Worm (Caenorhabditis elegans): Measurements from ENCODE around the gene R08A2.9.

Gene R08A2.9

DNA sequence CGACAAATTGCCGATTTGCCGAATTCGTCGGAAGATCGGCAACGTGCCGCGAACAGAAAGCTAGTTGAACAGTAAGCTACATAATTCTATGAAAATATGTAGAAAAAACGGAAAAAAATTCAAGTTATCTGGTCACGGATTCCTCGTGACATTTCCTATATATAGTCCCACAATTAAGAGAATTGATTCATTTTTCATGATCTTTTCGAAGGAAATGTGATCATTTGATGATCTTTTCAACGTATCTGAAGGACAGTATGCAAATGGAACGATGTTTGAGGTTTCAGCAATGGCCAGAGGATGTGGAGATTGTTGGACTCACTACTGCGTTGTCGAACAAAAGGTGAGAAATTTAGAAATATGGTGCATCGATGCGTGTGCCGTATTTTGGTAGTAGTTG lies at the start of gene R08A2.9:
TSS of gene R08A2.9 (plus strand) at position 301 of the 400 bp plus-strand sequence.
- TF ChIP-seq hlh-15 (tag; optimal IDR thresholded peaks at IDR 0.05) (no peak), F13H6.1 (tag; optimal IDR thresholded peaks at IDR 0.05) (no peak), ceh-45 (GFP tag; IDR thresholded peaks at IDR 0.05) (no peak), ttx-3 (tag; optimal IDR thresholded peaks at IDR 0.05) (no peak), madf-2 (tag; optimal IDR thresholded peaks at IDR 0.05) (no peak), ref-2 (tag; optimal IDR thresholded peaks at IDR 0.05) (no peak), ets-4 (tag; optimal IDR thresholded peaks at IDR 0.05) (no peak)

DNA sequence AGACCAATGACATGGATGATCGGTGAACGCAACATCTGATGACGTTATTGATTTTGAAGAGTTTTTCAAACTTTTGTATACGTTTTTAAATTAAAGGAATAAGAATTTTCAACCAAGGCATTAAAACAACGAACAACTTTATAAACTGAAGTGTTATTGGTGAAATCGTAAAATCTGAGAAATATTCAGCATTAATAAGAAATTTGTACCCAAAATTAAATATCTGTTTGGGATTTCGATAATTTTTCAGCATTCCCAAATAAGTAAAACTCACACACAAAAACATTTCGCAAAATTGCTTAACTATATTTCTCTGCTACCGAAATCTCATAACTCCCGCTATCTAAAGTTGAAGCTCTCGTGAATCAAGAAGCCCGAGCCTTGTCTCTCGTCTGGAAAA lies 48.5 kb upstream of the R08A2.9 start:
- TF ChIP-seq rnt-1 (tag; optimal IDR thresholded peaks at IDR 0.05) (no peak), ets-4 (tag; optimal IDR thresholded peaks at IDR 0.05) (no peak), ztf-16 (tag; optimal IDR thresholded peaks at IDR 0.05) (no peak), dmd-4 (tag; optimal IDR thresholded peaks at IDR 0.05; ENCODE audit: borderline replicate concordance) (no peak), tbx-2 (tag; optimal IDR thresholded peaks at IDR 0.05) (no peak), sox-2 (GFP tag; IDR thresholded peaks at IDR 0.05) (no peak), ceh-31 (tag; optimal IDR thresholded peaks at IDR 0.05) (no peak)

DNA sequence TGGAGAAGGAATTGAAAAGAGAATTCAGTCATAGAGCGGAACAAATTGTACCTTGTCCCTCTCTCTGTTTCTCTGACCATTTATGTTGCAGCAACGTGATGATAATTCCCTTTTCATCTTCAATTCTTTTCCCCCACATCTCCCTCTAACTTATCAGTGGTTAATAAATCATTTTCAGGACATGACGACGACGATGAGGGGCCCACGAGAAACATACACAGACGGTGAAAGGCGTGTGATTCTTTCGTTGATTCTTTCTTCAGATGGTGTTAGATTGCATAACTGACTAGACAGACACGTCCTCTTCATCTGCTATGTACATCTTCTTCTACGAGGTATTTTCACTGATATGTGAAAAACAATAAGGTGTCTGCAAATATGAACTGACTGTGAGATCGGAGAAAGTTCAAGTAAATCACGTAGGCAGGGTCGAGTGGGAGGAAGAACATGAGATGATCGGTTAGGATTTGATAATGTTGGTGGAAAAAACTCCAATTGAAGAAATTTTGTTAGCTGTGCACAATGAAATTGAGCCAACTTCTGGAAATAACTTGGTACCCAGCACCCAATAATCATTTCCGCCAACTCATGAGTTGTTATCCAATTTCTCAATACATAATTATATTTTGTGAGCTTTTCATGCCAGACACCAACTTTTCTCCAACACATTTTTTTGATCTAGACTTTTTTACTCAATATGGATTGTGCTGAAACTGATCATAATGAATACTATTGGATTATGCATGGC lies 47.3 kb upstream of the R08A2.9 start, which contains the start of gene srh-17:
TSS of gene srh-17 (plus strand) at position 698 of the 748 bp plus-strand sequence.
- TF ChIP-seq nhr-232 (tag; optimal IDR thresholded peaks at IDR 0.05) (no peak), hlh-6 (tag; optimal IDR thresholded peaks at IDR 0.05) (no peak), sox-2 (GFP tag; IDR thresholded peaks at IDR 0.05) (no peak), pha-4 (tag; optimal IDR thresholded peaks at IDR 0.05) (no peak), sox-4 (tag; optimal IDR thresholded peaks at IDR 0.05) (no peak), ztf-16 (tag; optimal IDR thresholded peaks at IDR 0.05) (no peak), ceh-6 (GFP tag; optimal IDR thresholded peaks at IDR 0.05) (no peak), syd-9 (tag; optimal IDR thresholded peaks at IDR 0.05) (no peak), fax-1 (tag; optimal IDR thresholded peaks at IDR 0.05) (no peak), zip-5 (tag; optimal IDR thresholded peaks at IDR 0.05) (no peak), ceh-34 (tag; optimal IDR thresholded peaks at IDR 0.05) (no peak), lim-6 (tag; optimal IDR thresholded peaks at IDR 0.05) (no peak), nhr-11 (tag; optimal IDR thresholded peaks at IDR 0.05) (no peak), ceh-14 (tag; optimal IDR thresholded peaks at IDR 0.05) (no peak), mec-3 (tag; optimal IDR thresholded peaks at IDR 0.05; ENCODE audit: borderline replicate concordance) (no peak), hlh-13 (GFP tag; optimal IDR thresholded peaks at IDR 0.05) (no peak), pat-9 (tag; optimal IDR thresholded peaks at IDR 0.05) (no peak), hlh-8 (tag; optimal IDR thresholded peaks at IDR 0.05) (no peak), pros-1 (tag; optimal IDR thresholded peaks at IDR 0.05) (no peak), ceh-9 (tag; optimal IDR thresholded peaks at IDR 0.05) (no peak)

DNA sequence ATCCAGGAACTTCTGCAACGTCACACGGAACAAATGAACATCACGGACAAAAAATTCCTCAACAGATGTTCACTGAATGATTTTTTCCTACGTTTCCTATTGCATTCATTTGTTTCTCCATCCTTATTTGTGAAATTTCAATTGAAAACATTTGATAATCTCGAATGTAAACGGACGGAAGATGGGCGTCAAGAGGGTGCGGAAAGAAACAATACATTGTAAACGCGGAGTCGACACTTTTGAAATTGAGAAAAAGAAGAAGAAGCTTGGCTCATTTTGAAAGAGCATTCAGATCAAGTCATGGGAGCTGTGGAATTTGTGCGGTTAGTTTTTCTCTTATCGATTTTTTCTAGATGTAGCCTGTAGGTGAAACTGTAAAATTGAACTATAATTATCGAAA lies 45.1 kb upstream of the R08A2.9 start, which contains the start of gene C47E8.9:
TSS of gene C47E8.9 (plus strand) at position 301 of the 400 bp plus-strand sequence.
- TF ChIP-seq unc-55 (GFP tag; optimal IDR thresholded peaks at IDR 0.05) (no peak), K02D7.2 (tag; optimal IDR thresholded peaks at IDR 0.05) (no peak), syd-9 (tag; optimal IDR thresholded peaks at IDR 0.05) (no peak), elt-2 (tag; optimal IDR thresholded peaks at IDR 0.05) (no peak), ref-2 (tag; optimal IDR thresholded peaks at IDR 0.05) (no peak), gmeb-2 (tag; optimal IDR thresholded peaks at IDR 0.05) (no peak), C08G9.2 (tag; optimal IDR thresholded peaks at IDR 0.05) (no peak), unc-42 (tag; optimal IDR thresholded peaks at IDR 0.05) (no peak), K09A11.1 (tag; optimal IDR thresholded peaks at IDR 0.05; ENCODE audit: insufficient read depth) (no peak), pha-4 (tag; optimal IDR thresholded peaks at IDR 0.05) (no peak), sox-2 (GFP tag; IDR thresholded peaks at IDR 0.05) (no peak)

All from whole organism, late embryonic.